Fruit fly (Drosophila melanogaster): ENCODE measurements around the gene CG14451.

Gene CG14451

DNA sequence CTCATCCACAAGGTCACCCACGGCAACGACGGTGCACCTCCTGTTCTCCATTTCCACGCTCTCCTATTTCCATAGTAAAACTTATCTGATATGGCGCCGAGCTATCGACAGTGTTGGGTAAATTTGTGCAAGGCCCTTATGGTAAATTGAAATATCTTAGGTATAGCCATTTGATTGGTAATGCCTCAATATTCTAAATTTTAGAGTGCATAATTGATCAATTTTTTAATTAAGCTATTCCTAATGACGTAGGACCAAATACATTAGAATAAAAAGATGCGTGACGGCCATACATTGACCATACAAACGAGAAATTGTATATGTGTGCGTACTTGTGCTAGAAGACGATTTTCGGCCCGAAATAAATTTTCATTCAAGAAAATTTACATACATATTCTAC is at the start of gene CG14451:
Gene CG14451, minus strand, starts transcription at position 101 of the 400 bp plus-strand sequence.
- TF ChIP-seq usp (GFP tag; optimal IDR thresholded peaks at IDR 0.05) (no peak), psq (optimal IDR thresholded peaks at IDR 0.05) (no peak), EcR (GFP tag; optimal IDR thresholded peaks at IDR 0.05) (no peak), CG8478 (optimal IDR thresholded peaks at IDR 0.05) (no peak), Dll (optimal IDR thresholded peaks at IDR 0.05) (no peak), pan (optimal IDR thresholded peaks at IDR 0.05) (no peak)

dm6 chr3L:22749987-22750386 is 28.1 kb upstream of the CG14451 start:
- TF ChIP-seq Dll (optimal IDR thresholded peaks at IDR 0.05) (no peak), psq (optimal IDR thresholded peaks at IDR 0.05) (no peak)

DNA sequence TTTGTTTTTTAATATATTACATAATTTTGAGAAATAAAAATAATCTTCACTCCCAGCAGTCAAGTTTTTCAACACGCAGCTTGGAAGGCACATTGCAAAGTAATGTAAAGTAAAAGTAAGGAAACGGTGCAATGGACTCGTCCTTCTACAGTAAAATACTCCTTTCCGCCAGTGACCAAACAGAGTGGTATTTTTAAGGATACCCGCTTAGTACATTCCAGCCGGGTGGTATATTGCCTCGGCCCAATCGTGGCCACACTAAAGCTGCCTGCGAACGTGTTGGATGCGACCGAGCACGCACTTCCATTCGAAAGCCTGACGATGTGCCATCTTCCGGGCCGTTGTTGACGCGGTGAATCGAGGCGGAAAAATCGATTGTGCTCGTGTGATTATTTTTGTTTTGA is 27.3 kb upstream of the CG14451 start, which contains the start of gene SPoCk:
Gene SPoCk, plus strand, starts transcription at position 298 of the 404 bp plus-strand sequence.
- TF ChIP-seq usp (GFP tag; optimal IDR thresholded peaks at IDR 0.05) (no peak), Dll (optimal IDR thresholded peaks at IDR 0.05) (no peak), EcR (GFP tag; optimal IDR thresholded peaks at IDR 0.05) (no peak), psq (optimal IDR thresholded peaks at IDR 0.05) (no peak), CG8478 (optimal IDR thresholded peaks at IDR 0.05) (no peak), pan (optimal IDR thresholded peaks at IDR 0.05) (no peak)

DNA sequence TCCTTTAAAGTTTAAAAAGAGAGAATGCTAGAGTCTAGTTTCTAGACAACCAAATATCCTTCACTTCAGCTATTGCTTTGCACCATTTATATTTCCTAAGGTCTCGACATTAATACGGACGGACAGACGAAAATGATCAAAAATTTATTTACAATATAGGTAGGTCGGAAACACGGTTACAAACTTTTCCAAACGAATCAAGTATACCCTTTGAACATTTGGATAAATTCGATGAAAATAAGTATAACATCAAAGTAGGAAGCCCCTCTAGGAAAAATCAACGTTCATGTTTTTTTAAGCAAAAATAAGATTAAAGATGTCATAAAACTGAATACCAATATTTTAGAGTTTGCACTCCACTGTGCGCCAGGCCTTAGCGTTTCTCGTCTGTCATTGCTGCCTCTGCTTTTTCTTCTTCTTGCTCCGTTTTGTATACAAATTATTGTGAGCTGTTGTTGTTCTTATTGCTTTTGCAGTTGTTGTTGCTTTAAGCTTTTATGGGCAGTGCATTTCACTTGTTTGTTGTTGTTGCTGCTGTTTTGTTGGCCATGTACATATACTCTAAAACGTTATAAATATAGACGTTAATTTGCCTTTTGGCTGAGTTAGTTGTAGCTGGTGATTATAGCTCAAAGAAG is 21.2 kb upstream of the CG14451 start:
- no peak for TF ChIP-seq psq (optimal IDR thresholded peaks at IDR 0.05)
- TF ChIP-seq usp (GFP tag; optimal IDR thresholded peaks at IDR 0.05), result no peak
- no peak for TF ChIP-seq pan (optimal IDR thresholded peaks at IDR 0.05)
- TF ChIP-seq CG8478 (optimal IDR thresholded peaks at IDR 0.05), result no peak
- TF ChIP-seq Dll (optimal IDR thresholded peaks at IDR 0.05), result no peak
- TF ChIP-seq EcR (GFP tag; optimal IDR thresholded peaks at IDR 0.05), result no peak

DNA sequence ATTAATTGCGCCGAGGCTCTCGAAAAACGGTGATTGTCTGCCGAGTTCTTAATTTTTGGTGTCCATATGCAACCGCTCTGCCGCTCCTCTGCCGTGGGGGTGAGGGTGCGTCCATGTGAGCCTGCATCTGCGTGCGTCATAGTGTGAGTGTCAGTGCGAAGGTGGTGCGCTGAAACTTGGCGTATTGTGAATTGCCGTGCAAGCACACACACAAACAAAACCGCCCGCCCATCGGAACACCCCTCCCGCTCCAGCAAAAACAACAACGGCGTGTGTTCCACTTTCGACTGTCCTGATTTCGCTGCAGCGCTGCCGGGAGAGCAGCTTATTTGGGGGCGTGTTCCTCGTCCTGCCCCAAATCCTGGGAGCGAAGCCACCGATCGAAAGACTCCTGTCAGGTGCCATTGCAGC is 20.2 kb upstream of the CG14451 start:
- no peak for TF ChIP-seq psq (optimal IDR thresholded peaks at IDR 0.05)
- no peak for TF ChIP-seq pan (optimal IDR thresholded peaks at IDR 0.05)
- TF ChIP-seq Dll (optimal IDR thresholded peaks at IDR 0.05), result no peak
- TF ChIP-seq CG8478 (optimal IDR thresholded peaks at IDR 0.05), result no peak
- TF ChIP-seq EcR (GFP tag; optimal IDR thresholded peaks at IDR 0.05), result no peak
- no peak for TF ChIP-seq usp (GFP tag; optimal IDR thresholded peaks at IDR 0.05)

DNA sequence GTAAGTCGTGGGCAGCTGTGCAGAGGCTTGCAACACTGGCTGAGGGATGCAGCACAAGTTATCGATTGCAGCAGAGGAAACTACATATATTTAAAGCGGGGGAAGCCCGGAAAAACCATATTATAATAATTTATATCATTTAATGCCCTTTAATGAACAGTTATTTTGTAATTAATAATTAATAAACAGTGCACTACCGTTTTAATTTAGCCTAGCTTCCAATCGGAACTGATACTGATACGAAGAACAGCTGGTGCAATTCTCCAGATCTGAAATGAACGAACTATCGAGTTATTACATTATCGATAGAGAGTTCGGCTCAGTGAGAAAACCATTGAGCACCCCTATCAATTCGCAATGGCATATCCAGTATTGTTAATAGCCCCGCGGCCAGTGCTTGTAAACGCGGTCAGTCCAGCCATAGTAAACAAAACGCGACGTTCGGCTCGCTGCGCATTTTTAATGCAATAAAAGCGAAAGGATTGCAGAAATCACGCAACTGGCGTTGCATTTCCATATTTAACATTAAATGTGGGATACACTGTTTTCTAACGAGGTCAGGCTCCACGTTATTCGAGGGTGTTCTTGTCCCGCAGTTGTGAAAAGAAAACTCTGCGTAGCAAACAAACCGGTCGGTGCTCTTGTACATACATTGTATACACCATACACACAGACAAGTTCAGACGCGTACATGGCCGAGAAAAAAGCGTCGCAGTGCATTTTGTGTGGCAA is 19.7 kb upstream of the CG14451 start, which contains the start of gene CG7369:
Gene CG7369, plus strand, starts transcription at position 405 of the 732 bp plus-strand sequence.
- no peak for TF ChIP-seq usp (GFP tag; optimal IDR thresholded peaks at IDR 0.05)
- TF ChIP-seq CG8478 (optimal IDR thresholded peaks at IDR 0.05), result no peak
- no peak for TF ChIP-seq psq (optimal IDR thresholded peaks at IDR 0.05)
- TF ChIP-seq Dll (optimal IDR thresholded peaks at IDR 0.05), result no peak
- no peak for TF ChIP-seq EcR (GFP tag; optimal IDR thresholded peaks at IDR 0.05)
- no peak for TF ChIP-seq pan (optimal IDR thresholded peaks at IDR 0.05)

DNA sequence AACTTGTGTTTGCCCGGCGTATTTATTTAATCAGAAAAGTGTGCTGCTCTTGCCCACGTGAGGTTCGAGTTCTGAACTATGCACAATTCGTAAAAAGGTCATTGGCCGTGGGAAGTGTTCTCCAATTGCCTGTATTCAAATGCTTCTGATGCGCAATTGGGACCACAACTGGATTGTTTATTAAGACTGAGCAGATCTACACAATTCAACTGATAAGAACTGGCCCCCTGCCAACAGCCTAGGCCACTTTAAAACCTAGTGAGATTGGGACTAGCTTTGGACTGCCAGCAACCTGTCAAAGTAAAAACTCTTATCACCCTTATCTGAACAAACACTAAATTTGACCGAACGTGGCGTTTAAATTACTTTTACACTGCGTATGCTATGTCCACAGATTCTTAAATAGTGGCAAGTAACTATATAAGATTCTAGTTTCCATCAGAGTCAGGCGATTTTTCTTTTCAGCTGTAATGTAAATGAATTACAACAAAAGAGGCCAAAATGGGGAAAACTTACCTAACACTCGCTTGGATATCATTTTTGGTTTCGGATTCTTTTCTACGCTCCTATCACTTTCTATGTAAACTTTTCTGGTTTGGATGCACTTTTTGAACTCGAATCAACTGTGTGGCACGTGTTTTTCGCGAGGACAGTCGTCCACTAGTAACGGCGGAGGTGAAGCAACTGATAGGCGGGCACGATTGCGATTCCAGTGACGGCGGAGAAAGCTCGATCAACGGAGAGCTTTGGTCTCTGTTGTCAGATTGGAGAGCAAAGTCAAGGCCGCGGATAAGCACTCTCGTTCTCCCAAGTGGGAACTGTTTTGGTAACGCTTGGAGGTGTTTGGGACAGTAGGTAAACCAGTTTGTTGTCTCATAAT is 16.1 kb upstream of the CG14451 start, which contains the start of gene CG11241:
Gene CG11241, minus strand, starts transcription at position 689 of the 880 bp plus-strand sequence.
- TF ChIP-seq usp (GFP tag; optimal IDR thresholded peaks at IDR 0.05) (no peak), Dll (optimal IDR thresholded peaks at IDR 0.05) (no peak), EcR (GFP tag; optimal IDR thresholded peaks at IDR 0.05) (no peak), psq (optimal IDR thresholded peaks at IDR 0.05) (no peak), pan (optimal IDR thresholded peaks at IDR 0.05) (no peak), CG8478 (optimal IDR thresholded peaks at IDR 0.05) (no peak)

- TF ChIP-seq usp (GFP tag; optimal IDR thresholded peaks at IDR 0.05) (no peak), Dll (optimal IDR thresholded peaks at IDR 0.05) (no peak)
Observed at dm6 chr3L:22733607-22734006, 11.7 kb upstream of the CG14451 start.

DNA sequence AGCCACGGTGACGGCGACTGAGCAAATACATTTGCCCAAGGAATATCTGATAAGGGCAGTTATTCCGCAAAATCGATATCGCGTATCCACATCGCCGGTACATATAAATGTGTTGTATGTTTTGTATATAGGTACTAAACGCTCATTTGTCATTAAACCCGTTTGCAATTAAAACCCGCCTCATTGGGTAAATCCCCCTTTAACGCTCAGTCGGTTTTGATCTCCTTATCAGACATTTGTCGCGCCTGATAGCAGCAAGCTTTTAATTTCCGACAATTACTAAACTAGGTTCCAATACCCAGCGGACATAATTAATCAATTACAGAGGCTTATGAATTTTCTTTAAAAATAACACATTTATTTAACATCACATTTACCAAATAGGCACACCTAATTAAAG is 9.5 kb upstream of the CG14451 start:
- TF ChIP-seq CG8478 (optimal IDR thresholded peaks at IDR 0.05) (no peak), psq (optimal IDR thresholded peaks at IDR 0.05) (no peak), pan (optimal IDR thresholded peaks at IDR 0.05) (no peak), usp (GFP tag; optimal IDR thresholded peaks at IDR 0.05) (no peak), Dll (optimal IDR thresholded peaks at IDR 0.05) (no peak), EcR (GFP tag; optimal IDR thresholded peaks at IDR 0.05) (no peak)

dm6 chr3L:22729466-22729865 is 7.6 kb upstream of the CG14451 start, which contains the start of gene CG32454:
Gene CG32454 (plus strand): TSS chr3L:22729766.
- no peak for TF ChIP-seq psq (optimal IDR thresholded peaks at IDR 0.05)

dm6 chr3L:22727739-22728335 is 5.9 kb upstream of the CG14451 start, which contains the start of the genes CG14450 and CG11367:
Gene CG14450 (minus strand): TSS chr3L:22727789.
Gene CG11367 (plus strand): TSS chr3L:22728111.
- no peak for TF ChIP-seq pan (optimal IDR thresholded peaks at IDR 0.05)

Measured in whole organism.